Worm (Caenorhabditis elegans) whole organism, L4 larva: ENCODE measurements around the gene F47B8.13.

Source experiments
- F10B5.3 ChIP-seq: sonication (generic microtip); optimal IDR thresholded peaks from 2 replicates; lab custom pipeline; 2016; ENCODE audit warnings: mild to moderate bottlenecking, missing genetic modification characterization, missing compliant biosample characterization
- Y75B8A.6 ChIP-seq: fragments of 200-800 bp; sonication (Bioruptor generic); IDR thresholded peaks from 2 replicates; pipeline ENCODE4 v1.3.6; 2022; ENCODE audit warnings: missing genetic modification reagents, missing genetic modification characterization, missing compliant biosample characterization
- ZK546.5 ChIP-seq, 2 experiments: sonication (generic microtip); optimal IDR thresholded peaks; 2 replicates each; lab custom pipeline; 2017; ENCODE audit warnings: missing biosample characterization in 2 of 2, missing genetic modification characterization in 2 of 2
- arid-1 ChIP-seq: fragments of 200-800 bp; sonication (Bioruptor generic); conservative IDR thresholded peaks from 2 replicates; pipeline ENCODE4 v1.3.6; 2022; ENCODE audit warnings: missing genetic modification reagents, missing genetic modification characterization, missing compliant biosample characterization
- ceh-20 ChIP-seq: fragments of 200-800 bp; sonication (Bioruptor generic); IDR thresholded peaks from 2 replicates; pipeline ENCODE4 v1.3.6; 2022; ENCODE audit warnings: missing genetic modification reagents, missing genetic modification characterization, missing compliant biosample characterization
- ceh-32 ChIP-seq: sonication (generic microtip); optimal IDR thresholded peaks from 2 replicates; lab custom pipeline; 2016; ENCODE audit warnings: mild to moderate bottlenecking, missing genetic modification characterization, missing compliant biosample characterization; ENCODE audit not compliant: poor library complexity
- ceh-82 ChIP-seq: sonication (generic microtip); optimal IDR thresholded peaks from 2 replicates; lab custom pipeline; 2017; ENCODE audit warnings: missing biosample characterization, missing genetic modification characterization
- ces-1 ChIP-seq: fragments of 150-350 bp; sonication (generic microtip); optimal IDR thresholded peaks from 4 replicates; lab custom pipeline; 2014; ENCODE audit warnings: missing biosample characterization, missing genetic modification reagents, missing genetic modification characterization
- cey-2 ChIP-seq: sonication (generic microtip); optimal IDR thresholded peaks from 3 replicates; lab custom pipeline; 2017; ENCODE audit warnings: missing genetic modification characterization, mild to moderate bottlenecking, missing compliant biosample characterization, antibody characterized with exemption, borderline replicate concordance; ENCODE audit not compliant: insufficient read depth
- ctbp-1 ChIP-seq: fragments of 200-800 bp; sonication (Bioruptor generic); IDR thresholded peaks from 2 replicates; pipeline ENCODE4 v1.3.6; 2022; ENCODE audit warnings: missing genetic modification reagents, missing genetic modification characterization, missing compliant biosample characterization
- daf-12 ChIP-seq: fragments of 150-350 bp; optimal IDR thresholded peaks from 2 replicates; lab custom pipeline; 2014; ENCODE audit warnings: missing biosample characterization, missing genetic modification reagents, missing genetic modification characterization
- daf-16 ChIP-seq, 3 experiments: sonication (generic microtip); optimal IDR thresholded peaks; 2 replicates each; lab custom pipeline; 2016 to 2017; ENCODE audit warnings: missing genetic modification characterization in 3 of 3, missing genetic modification reagents in 3 of 3, mild to moderate bottlenecking in 2 of 3, missing compliant biosample characterization in 2 of 3, missing biosample characterization in 1 of 3, moderate library complexity in 1 of 3
- dmd-6 ChIP-seq: fragments of 200-800 bp; sonication (Bioruptor generic); IDR thresholded peaks from 2 replicates; pipeline ENCODE4 v1.3.6; 2022; ENCODE audit warnings: missing genetic modification reagents, missing genetic modification characterization, missing compliant biosample characterization
- dmd-9 ChIP-seq: fragments of 200-800 bp; sonication (Bioruptor generic); IDR thresholded peaks from 2 replicates; pipeline ENCODE4 v1.3.6; 2022; ENCODE audit warnings: missing genetic modification reagents, missing genetic modification characterization, missing compliant biosample characterization
- dpl-1 ChIP-seq: fragments of 150-350 bp; optimal IDR thresholded peaks from 2 replicates; lab custom pipeline; 2014; ENCODE audit warnings: missing biosample characterization, missing genetic modification reagents, missing genetic modification characterization
- egl-43 ChIP-seq: fragments of 200-800 bp; sonication (Bioruptor generic); IDR thresholded peaks from 2 replicates; pipeline ENCODE4 v1.3.6; 2022; ENCODE audit warnings: missing genetic modification reagents, missing genetic modification characterization, missing compliant biosample characterization
- fkh-10 ChIP-seq: fragments of 150-350 bp; optimal IDR thresholded peaks from 2 replicates; lab custom pipeline; 2014; ENCODE audit warnings: missing biosample characterization, missing genetic modification reagents, missing genetic modification characterization
- hlh-11 ChIP-seq: fragments of 200-800 bp; sonication (Bioruptor generic); optimal IDR thresholded peaks from 2 replicates; lab custom pipeline; 2018; ENCODE audit warnings: mild to moderate bottlenecking, missing genetic modification characterization, missing compliant biosample characterization
- hlh-30 ChIP-seq: sonication (generic microtip); optimal IDR thresholded peaks from 2 replicates; lab custom pipeline; 2017; ENCODE audit warnings: antibody characterized with exemption, mild to moderate bottlenecking, missing genetic modification characterization, missing compliant biosample characterization; ENCODE audit not compliant: insufficient read depth
- hmg-1.1 ChIP-seq: fragments of 200-800 bp; sonication (Bioruptor generic); IDR thresholded peaks from 2 replicates; pipeline ENCODE4 v1.3.6; 2022; ENCODE audit warnings: missing genetic modification reagents, missing genetic modification characterization, missing compliant biosample characterization
- jun-1 ChIP-seq: fragments of 150-350 bp; optimal IDR thresholded peaks from 2 replicates; lab custom pipeline; 2014; ENCODE audit warnings: missing biosample characterization, missing genetic modification reagents, missing genetic modification characterization
- lim-7 ChIP-seq: fragments of 200-800 bp; sonication (Bioruptor generic); IDR thresholded peaks from 2 replicates; pipeline ENCODE4 v1.3.6; 2022; ENCODE audit warnings: missing genetic modification characterization, missing compliant biosample characterization
- lin-29 ChIP-seq: fragments of 200-800 bp; sonication (Bioruptor generic); IDR thresholded peaks from 2 replicates; pipeline ENCODE4 v1.3.6; 2022; ENCODE audit warnings: missing genetic modification reagents, missing genetic modification characterization, missing compliant biosample characterization
- lin-38 ChIP-seq: fragments of 200-800 bp; sonication (Bioruptor generic); IDR thresholded peaks from 2 replicates; pipeline ENCODE4 v1.3.6; 2022; ENCODE audit warnings: missing genetic modification reagents, missing genetic modification characterization, missing compliant biosample characterization
- lir-3 ChIP-seq: sonication (generic microtip); optimal IDR thresholded peaks from 2 replicates; lab custom pipeline; 2016; ENCODE audit warnings: mild to moderate bottlenecking, missing genetic modification characterization, missing compliant biosample characterization
- lsy-2 ChIP-seq, 2 experiments: fragments of 150-350 bp in 1 of 2; sonication (generic microtip) in 1 of 2; optimal IDR thresholded peaks; 2 replicates each; lab custom pipeline; 2014 to 2017; ENCODE audit warnings: missing biosample characterization in 2 of 2, missing genetic modification characterization in 2 of 2
- madf-9 ChIP-seq: fragments of 200-800 bp; sonication (Bioruptor generic); conservative IDR thresholded peaks from 2 replicates; pipeline ENCODE4 v1.3.6; 2022; ENCODE audit warnings: missing genetic modification reagents, missing genetic modification characterization, missing compliant biosample characterization
- mdl-1 ChIP-seq, 2 experiments: fragments of 150-350 bp in 1 of 2; sonication (generic microtip) in 1 of 2; optimal IDR thresholded peaks; 2 replicates each; lab custom pipeline; 2014 to 2017; ENCODE audit warnings: missing biosample characterization in 2 of 2, missing genetic modification characterization in 2 of 2
- nhr-10 ChIP-seq: fragments of 150-350 bp; optimal IDR thresholded peaks from 2 replicates; lab custom pipeline; 2014; ENCODE audit warnings: missing biosample characterization, missing genetic modification characterization
- nhr-25 ChIP-seq: sonication (generic microtip); optimal IDR thresholded peaks from 2 replicates; lab custom pipeline; 2017; ENCODE audit warnings: missing genetic modification characterization, mild to moderate bottlenecking, missing compliant biosample characterization, antibody characterized with exemption, moderate library complexity, borderline replicate concordance; ENCODE audit not compliant: insufficient read depth
- nhr-28 ChIP-seq: fragments of 150-350 bp; optimal IDR thresholded peaks from 2 replicates; lab custom pipeline; 2014; ENCODE audit warnings: missing biosample characterization, missing genetic modification characterization
- nhr-41 ChIP-seq: fragments of 200-800 bp; sonication (Bioruptor generic); IDR thresholded peaks from 2 replicates; pipeline ENCODE4 v1.3.6; 2022; ENCODE audit warnings: missing genetic modification reagents, missing genetic modification characterization, missing compliant biosample characterization
- nhr-42 ChIP-seq: fragments of 200-800 bp; sonication (Bioruptor generic); IDR thresholded peaks from 2 replicates; pipeline ENCODE4 v1.3.6; 2022; ENCODE audit warnings: missing genetic modification characterization, missing compliant biosample characterization
- nhr-6 ChIP-seq: fragments of 150-350 bp; optimal IDR thresholded peaks from 2 replicates; lab custom pipeline; 2014; ENCODE audit warnings: missing biosample characterization, missing genetic modification characterization
- nhr-76 ChIP-seq: fragments of 150-350 bp; optimal IDR thresholded peaks from 2 replicates; lab custom pipeline; 2014; ENCODE audit warnings: missing biosample characterization, missing genetic modification characterization
- pha-4 ChIP-seq, 2 experiments: fragments of 150-350 bp in 1 of 2; fragments of 200-800 bp in 1 of 2; sonication (Bioruptor generic) in 1 of 2; IDR thresholded peaks in 1 of 2; optimal IDR thresholded peaks in 1 of 2; 2 replicates each; pipeline versions ENCODE4 v1.3.6 to Lab custom; 2014 to 2022; ENCODE audit warnings: missing genetic modification characterization in 2 of 2, missing genetic modification reagents in 2 of 2, missing biosample characterization in 1 of 2, missing compliant biosample characterization in 1 of 2
- pqm-1 ChIP-seq: sonication (generic microtip); optimal IDR thresholded peaks from 2 replicates; lab custom pipeline; 2017; ENCODE audit warnings: missing biosample characterization, missing genetic modification characterization
- saeg-2 ChIP-seq: fragments of 200-800 bp; sonication (Bioruptor generic); IDR thresholded peaks from 2 replicates; pipeline ENCODE4 v1.3.6; 2022; ENCODE audit warnings: missing genetic modification reagents, missing genetic modification characterization, missing compliant biosample characterization
- skn-1 ChIP-seq: fragments of 150-350 bp; optimal IDR thresholded peaks from 2 replicates; lab custom pipeline; 2014; ENCODE audit warnings: missing biosample characterization, missing genetic modification characterization
- snpc-1.2 ChIP-seq: fragments of 200-800 bp; sonication (Bioruptor generic); IDR thresholded peaks from 2 replicates; pipeline ENCODE4 v1.3.6; 2022; ENCODE audit warnings: missing genetic modification reagents, missing genetic modification characterization, missing compliant biosample characterization
- spr-1 ChIP-seq: sonication (generic microtip); optimal IDR thresholded peaks from 2 replicates; lab custom pipeline; 2016; ENCODE audit warnings: mild to moderate bottlenecking, missing genetic modification characterization, missing compliant biosample characterization
- unc-130 ChIP-seq: sonication (generic microtip); optimal IDR thresholded peaks from 2 replicates; lab custom pipeline; 2016; ENCODE audit warnings: missing genetic modification reagents, missing genetic modification characterization, missing compliant biosample characterization
- vab-7 ChIP-seq: fragments of 200-800 bp; sonication (Bioruptor generic); IDR thresholded peaks from 2 replicates; pipeline ENCODE4 v1.3.6; 2022; ENCODE audit warnings: missing genetic modification reagents, missing genetic modification characterization, missing compliant biosample characterization
- zfp-3 ChIP-seq: fragments of 200-800 bp; sonication (Bioruptor generic); conservative IDR thresholded peaks from 2 replicates; pipeline ENCODE4 v1.3.6; 2022; ENCODE audit warnings: missing genetic modification reagents, missing genetic modification characterization, missing compliant biosample characterization
- zip-2 ChIP-seq: fragments of 150-350 bp; optimal IDR thresholded peaks from 2 replicates; lab custom pipeline; 2014; ENCODE audit warnings: missing biosample characterization, missing genetic modification characterization
- ztf-11 ChIP-seq: fragments of 150-350 bp; optimal IDR thresholded peaks from 2 replicates; lab custom pipeline; 2014; ENCODE audit warnings: missing biosample characterization, missing genetic modification characterization
- ztf-7 ChIP-seq: fragments of 150-350 bp; optimal IDR thresholded peaks from 2 replicates; lab custom pipeline; 2014; ENCODE audit warnings: missing biosample characterization, missing genetic modification characterization

Gene F47B8.13

ce11 chrV:14366487-14366962 is 47.0 kb upstream of the F47B8.13 start (continued):
- no peak for TF ChIP-seq ZK546.5 (tag; optimal IDR thresholded peaks at IDR 0.05; lab: Kevin White, UChicago)
- peak; percentile 74; the same call in 1 of the 2 replicates for TF ChIP-seq pha-4 (GFP tag; IDR thresholded peaks at IDR 0.05; lab: Robert Waterston, UW)
- no peak for TF ChIP-seq pha-4 (tag; optimal IDR thresholded peaks at IDR 0.05; lab: Kevin White, UChicago)
- peak; percentile 52 for TF ChIP-seq fkh-10 (GFP tag; lab: Kevin White, UChicago)
- TF ChIP-seq lsy-2 (tag; optimal IDR thresholded peaks at IDR 0.05; lab: Kevin White, UChicago) = peak; percentile 65 to 79
- no peak for TF ChIP-seq Y75B8A.6
- no peak for TF ChIP-seq snpc-1.2 (GFP tag; lab: Robert Waterston, UW)
- peak; percentile 44 for TF ChIP-seq dpl-1 (GFP tag; lab: Kevin White, UChicago)
- no peak for TF ChIP-seq lim-7 (GFP tag; lab: Robert Waterston, UW)
- peak; percentile 45 for TF ChIP-seq lir-3 (tag; lab: Kevin White, UChicago)
- TF ChIP-seq madf-9 (GFP tag; lab: Robert Waterston, UW) = peak; percentile 99
- peak; percentile 46 for TF ChIP-seq daf-12 (tag; lab: Kevin White, UChicago)
- peak; percentile 78 for TF ChIP-seq nhr-28 (tag; lab: Kevin White, UChicago)
- peak; percentile 70 for TF ChIP-seq spr-1 (tag; lab: Kevin White, UChicago)
- TF ChIP-seq hlh-11 (tag; lab: Kevin White, UChicago) = peak; percentile 96
- TF ChIP-seq hmg-1.1 = peak; percentile 92
- no peak for TF ChIP-seq ztf-7 (tag; lab: Kevin White, UChicago)
- peak; percentile 81 for TF ChIP-seq nhr-10 (tag; lab: Kevin White, UChicago)
- TF ChIP-seq vab-7 (GFP tag; lab: Robert Waterston, UW) = peak; percentile 34; the same call in 1 of the 2 replicates
- no peak for TF ChIP-seq nhr-76 (tag; lab: Kevin White, UChicago)
- TF ChIP-seq jun-1 (tag; lab: Kevin White, UChicago) = no peak
- peak; percentile 25 for TF ChIP-seq F10B5.3 (tag; lab: Kevin White, UChicago)
- no peak for TF ChIP-seq pqm-1 (tag; lab: Kevin White, UChicago)
- peak; percentile 50; the same call in 1 of the 2 replicates for TF ChIP-seq arid-1
- TF ChIP-seq ces-1 (GFP tag; lab: Kevin White, UChicago) = peak; percentile 22
- peak; percentile 90 for TF ChIP-seq ctbp-1
- no peak for TF ChIP-seq ceh-82 (tag; lab: Kevin White, UChicago)
- TF ChIP-seq saeg-2 = 0 out of 2 replicates have a peak, but pooled peaks have one; percentile 80
- peak; percentile 55 for TF ChIP-seq dmd-6 (GFP tag; lab: Robert Waterston, UW)
- peak; percentile 80 for TF ChIP-seq egl-43
- TF ChIP-seq nhr-41 (GFP tag; lab: Robert Waterston, UW) = no peak
- no peak for TF ChIP-seq cey-2
- no peak for TF ChIP-seq dmd-9 (GFP tag; lab: Robert Waterston, UW)
- peak; percentile 27 for TF ChIP-seq nhr-6
- peak; percentile 55 for TF ChIP-seq lin-38 (GFP tag; lab: Robert Waterston, UW)
- TF ChIP-seq nhr-42 (GFP tag; lab: Robert Waterston, UW) = 0 out of 2 replicates have a peak, but pooled peaks have one; percentile 56
- TF ChIP-seq nhr-25 (tag; lab: Kevin White, UChicago) = peak; percentile 22
- TF ChIP-seq ceh-32 (tag; lab: Kevin White, UChicago) = peak; percentile 65
- peak; percentile 87 to 92 for TF ChIP-seq mdl-1 (tag; optimal IDR thresholded peaks at IDR 0.05; lab: Kevin White, UChicago)
- peak; percentile 66; the same call in 1 of the 2 replicates for TF ChIP-seq ceh-20 (GFP tag; lab: Robert Waterston, UW)
- no peak for TF ChIP-seq skn-1 (tag; lab: Kevin White, UChicago)
- TF ChIP-seq ztf-11 (tag; lab: Kevin White, UChicago) = no peak
- TF ChIP-seq zip-2 (tag; lab: Kevin White, UChicago) = peak; percentile 6
- TF ChIP-seq unc-130 (GFP tag; lab: Kevin White, UChicago) = no peak
- TF ChIP-seq zfp-3 = no peak
- no peak for TF ChIP-seq lin-29
- TF ChIP-seq daf-16 (GFP tag; optimal IDR thresholded peaks at IDR 0.05; lab: Kevin White, UChicago) = peak; percentile 44 to 58
- peak; percentile 69 for TF ChIP-seq daf-16 (tag; optimal IDR thresholded peaks at IDR 0.05; lab: Kevin White, UChicago)
- peak; percentile 91 for TF ChIP-seq hlh-30
